Worm (Caenorhabditis elegans) whole organism, L2 larva: Measurements from ENCODE around the gene T19C3.5.

ENCODE experiments used
- C34F6.9 ChIP-seq: fragments of 150-350 bp; optimal IDR thresholded peaks from 2 replicates; lab custom pipeline; 2014; ENCODE audit warnings: missing biosample characterization, missing genetic modification characterization
- F13H6.1 ChIP-seq: sonication (generic microtip); optimal IDR thresholded peaks from 2 replicates; lab custom pipeline; 2016; ENCODE audit warnings: missing genetic modification characterization, missing compliant biosample characterization
- R02D3.7 ChIP-seq: fragments of 150-350 bp; optimal IDR thresholded peaks from 2 replicates; lab custom pipeline; 2014; ENCODE audit warnings: missing biosample characterization, missing genetic modification characterization
- Y55F3AM.14 ChIP-seq: fragments of 200-800 bp; sonication (Bioruptor generic); optimal IDR thresholded peaks from 2 replicates; lab custom pipeline; 2018; ENCODE audit warnings: mild to moderate bottlenecking, missing genetic modification characterization, missing compliant biosample characterization
- ZK546.5 ChIP-seq: sonication (generic microtip); optimal IDR thresholded peaks from 2 replicates; lab custom pipeline; 2017; ENCODE audit warnings: missing biosample characterization, missing genetic modification characterization
- ama-1 ChIP-seq: fragments of 150-350 bp; optimal IDR thresholded peaks from 2 replicates; lab custom pipeline; 2018; ENCODE audit warnings: inconsistent platforms
- blmp-1 ChIP-seq: sonication (generic microtip); optimal IDR thresholded peaks from 2 replicates; lab custom pipeline; 2017; ENCODE audit warnings: missing genetic modification characterization, mild to moderate bottlenecking, missing compliant biosample characterization, antibody characterized with exemption, moderate library complexity; ENCODE audit not compliant: insufficient read depth
- ceh-16 ChIP-seq: fragments of 150-350 bp; optimal IDR thresholded peaks from 2 replicates; lab custom pipeline; 2014; ENCODE audit warnings: missing biosample characterization, missing genetic modification characterization
- crh-2 ChIP-seq: sonication (generic microtip); optimal IDR thresholded peaks from 2 replicates; lab custom pipeline; 2017; ENCODE audit warnings: missing biosample characterization, missing genetic modification characterization
- dmd-4 ChIP-seq: sonication (generic microtip); optimal IDR thresholded peaks from 2 replicates; lab custom pipeline; 2017; ENCODE audit warnings: missing biosample characterization, missing genetic modification characterization
- egl-27 ChIP-seq: sonication (generic microtip); optimal IDR thresholded peaks from 3 replicates; lab custom pipeline; 2017; ENCODE audit warnings: missing biosample characterization, missing genetic modification reagents, missing genetic modification characterization
- elt-1 ChIP-seq: fragments of 150-350 bp; optimal IDR thresholded peaks from 2 replicates; lab custom pipeline; 2014; ENCODE audit warnings: missing biosample characterization, missing genetic modification characterization
- elt-3 ChIP-seq: sonication (generic microtip); optimal IDR thresholded peaks from 2 replicates; lab custom pipeline; 2017; ENCODE audit warnings: missing biosample characterization, missing genetic modification characterization
- fos-1 ChIP-seq: fragments of 150-350 bp; optimal IDR thresholded peaks from 2 replicates; lab custom pipeline; 2014; ENCODE audit warnings: missing biosample characterization, missing genetic modification characterization
- gmeb-1 ChIP-seq: fragments of 150-350 bp; optimal IDR thresholded peaks from 2 replicates; lab custom pipeline; 2014; ENCODE audit warnings: missing biosample characterization, missing genetic modification characterization
- lin-11 ChIP-seq: fragments of 150-350 bp; sonication (generic microtip); optimal IDR thresholded peaks from 2 replicates; lab custom pipeline; 2014; ENCODE audit warnings: missing biosample characterization, missing genetic modification characterization, inconsistent platforms, mixed read lengths
- lin-13 ChIP-seq: fragments of 150-350 bp; optimal IDR thresholded peaks from 2 replicates; lab custom pipeline; 2014; ENCODE audit warnings: missing biosample characterization, missing genetic modification reagents, missing genetic modification characterization
- lin-39 ChIP-seq: fragments of 150-350 bp; optimal IDR thresholded peaks from 2 replicates; lab custom pipeline; 2014; ENCODE audit warnings: missing biosample characterization, missing genetic modification reagents, missing genetic modification characterization
- lsy-2 ChIP-seq, 2 experiments: fragments of 150-350 bp in 1 of 2; sonication (generic microtip) in 1 of 2; optimal IDR thresholded peaks; 2 replicates each; lab custom pipeline; 2014 to 2017; ENCODE audit warnings: missing biosample characterization in 2 of 2, missing genetic modification characterization in 2 of 2
- mab-5 ChIP-seq: fragments of 150-350 bp; optimal IDR thresholded peaks from 2 replicates; lab custom pipeline; 2014; ENCODE audit warnings: missing biosample characterization, missing genetic modification characterization
- mbf-1 ChIP-seq: sonication (generic microtip); optimal IDR thresholded peaks from 2 replicates; lab custom pipeline; 2017; ENCODE audit warnings: missing biosample characterization, missing genetic modification characterization
- nhr-10 ChIP-seq: sonication (generic microtip); optimal IDR thresholded peaks from 2 replicates; lab custom pipeline; 2017; ENCODE audit warnings: missing biosample characterization, missing genetic modification characterization
- nhr-11 ChIP-seq: fragments of 150-350 bp; optimal IDR thresholded peaks from 2 replicates; lab custom pipeline; 2014; ENCODE audit warnings: missing biosample characterization, missing genetic modification characterization
- nhr-12 ChIP-seq: fragments of 150-350 bp; optimal IDR thresholded peaks from 2 replicates; lab custom pipeline; 2014; ENCODE audit warnings: missing biosample characterization, missing genetic modification characterization
- nhr-129 ChIP-seq: fragments of 150-350 bp; optimal IDR thresholded peaks from 2 replicates; lab custom pipeline; 2014; ENCODE audit warnings: missing biosample characterization, missing genetic modification characterization
- nhr-21 ChIP-seq: fragments of 150-350 bp; optimal IDR thresholded peaks from 2 replicates; lab custom pipeline; 2014; ENCODE audit warnings: missing biosample characterization, missing genetic modification characterization
- nhr-23 ChIP-seq: fragments of 150-350 bp; optimal IDR thresholded peaks from 2 replicates; lab custom pipeline; 2014; ENCODE audit warnings: missing biosample characterization, missing genetic modification reagents, missing genetic modification characterization
- nhr-237 ChIP-seq: fragments of 150-350 bp; optimal IDR thresholded peaks from 2 replicates; lab custom pipeline; 2014; ENCODE audit warnings: missing biosample characterization, missing genetic modification characterization
- nhr-6 ChIP-seq: fragments of 150-350 bp; optimal IDR thresholded peaks from 2 replicates; lab custom pipeline; 2014; ENCODE audit warnings: missing biosample characterization, missing genetic modification characterization
- nhr-77 ChIP-seq: fragments of 150-350 bp; optimal IDR thresholded peaks from 2 replicates; lab custom pipeline; 2014; ENCODE audit warnings: missing biosample characterization, missing genetic modification characterization
- peb-1 ChIP-seq: fragments of 150-350 bp; optimal IDR thresholded peaks from 2 replicates; lab custom pipeline; 2014; ENCODE audit warnings: missing biosample characterization, missing genetic modification characterization
- sem-4 ChIP-seq: fragments of 150-350 bp; optimal IDR thresholded peaks from 2 replicates; lab custom pipeline; 2014; ENCODE audit warnings: missing biosample characterization, missing genetic modification reagents, missing genetic modification characterization
- skn-1 ChIP-seq: sonication (generic microtip); optimal IDR thresholded peaks from 2 replicates; lab custom pipeline; 2017; ENCODE audit warnings: missing biosample characterization, missing genetic modification characterization
- sma-3 ChIP-seq: sonication (generic microtip); optimal IDR thresholded peaks from 2 replicates; lab custom pipeline; 2016; ENCODE audit warnings: missing genetic modification reagents, missing genetic modification characterization, missing compliant biosample characterization
- sma-9 ChIP-seq, 2 experiments: fragments of 150-350 bp in 1 of 2; sonication (generic microtip) in 1 of 2; optimal IDR thresholded peaks; 2 replicates each; lab custom pipeline; 2014 to 2016; ENCODE audit warnings: missing genetic modification characterization in 2 of 2, mild to moderate bottlenecking in 1 of 2, missing biosample characterization in 1 of 2, missing compliant biosample characterization in 1 of 2, missing genetic modification reagents in 1 of 2, moderate library complexity in 1 of 2
- unc-39 ChIP-seq: fragments of 150-350 bp; optimal IDR thresholded peaks from 2 replicates; lab custom pipeline; 2014; ENCODE audit warnings: missing biosample characterization, missing genetic modification characterization
- unc-55 ChIP-seq: fragments of 150-350 bp; sonication (generic microtip); optimal IDR thresholded peaks from 3 replicates; lab custom pipeline; 2014; ENCODE audit warnings: missing biosample characterization, missing genetic modification reagents, missing genetic modification characterization
- unc-62 ChIP-seq: fragments of 150-350 bp; optimal IDR thresholded peaks from 2 replicates; lab custom pipeline; 2014; ENCODE audit warnings: missing biosample characterization, missing genetic modification reagents, missing genetic modification characterization
- zag-1 ChIP-seq: fragments of 150-350 bp; optimal IDR thresholded peaks from 2 replicates; lab custom pipeline; 2014; ENCODE audit warnings: missing biosample characterization, missing genetic modification characterization
- ztf-1 ChIP-seq: fragments of 200-800 bp; sonication (Bioruptor generic); conservative IDR thresholded peaks from 2 replicates; pipeline ENCODE4 v1.3.6; 2022; ENCODE audit warnings: missing genetic modification characterization, missing compliant biosample characterization
- ztf-11 ChIP-seq: sonication (generic microtip); optimal IDR thresholded peaks from 2 replicates; lab custom pipeline; 2017; ENCODE audit warnings: missing biosample characterization, missing genetic modification characterization
- ztf-4 ChIP-seq: fragments of 150-350 bp; optimal IDR thresholded peaks from 2 replicates; lab custom pipeline; 2014; ENCODE audit warnings: missing biosample characterization, missing genetic modification characterization

The T19C3.5 gene

DNA sequence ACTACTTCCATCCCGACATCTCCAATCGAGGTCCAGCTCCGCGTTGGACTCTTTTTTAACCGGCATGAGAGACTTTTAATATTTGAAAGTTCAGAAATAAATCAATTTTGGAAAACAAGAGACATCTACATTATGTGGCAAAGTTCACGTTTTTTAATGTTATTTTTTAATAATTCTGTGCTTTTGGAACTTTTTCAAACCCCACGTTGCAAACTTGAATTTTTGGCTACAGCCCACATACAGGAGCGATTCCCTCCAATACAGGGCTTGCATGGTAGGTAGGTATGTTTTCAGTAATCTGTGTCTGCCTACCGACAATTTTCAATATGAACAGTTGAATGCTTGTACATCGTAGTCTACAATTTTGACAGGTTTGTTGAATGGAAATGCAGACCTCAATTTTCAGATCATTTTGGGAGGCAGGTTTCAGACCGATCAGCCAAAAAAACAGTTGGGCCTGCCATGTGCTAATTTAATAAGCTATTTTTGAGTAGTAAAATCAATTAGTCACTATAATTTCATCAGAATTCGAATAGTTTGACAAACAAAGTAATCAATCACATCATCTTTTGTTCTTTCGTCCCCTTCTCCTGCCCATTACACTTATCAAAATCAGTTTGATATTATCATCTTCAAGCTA, 22.2 kb downstream of the T19C3.5 start, which contains the start of the genes Y55B1AR.4 and ttr-7:
Gene Y55B1AR.4 (minus strand): TSS at position 101 of the 640 bp plus-strand sequence.
Gene ttr-7 (plus strand): TSS at position 590 of the 640 bp plus-strand sequence.
- TF ChIP-seq unc-62 (GFP tag; lab: Kevin White, UChicago) (no peak), ama-1 (no peak), dmd-4 (tag; lab: Kevin White, UChicago) (no peak), nhr-12 (tag; lab: Kevin White, UChicago) (no peak), fos-1 (tag; lab: Kevin White, UChicago) (no peak), mbf-1 (tag; lab: Kevin White, UChicago) (no peak), nhr-6 (no peak), sma-9 (GFP tag; optimal IDR thresholded peaks at IDR 0.05; lab: Kevin White, UChicago) (no peak), sma-9 (tag; optimal IDR thresholded peaks at IDR 0.05; lab: Kevin White, UChicago) (no peak), lin-39 (tag; lab: Kevin White, UChicago) (no peak)

DNA sequence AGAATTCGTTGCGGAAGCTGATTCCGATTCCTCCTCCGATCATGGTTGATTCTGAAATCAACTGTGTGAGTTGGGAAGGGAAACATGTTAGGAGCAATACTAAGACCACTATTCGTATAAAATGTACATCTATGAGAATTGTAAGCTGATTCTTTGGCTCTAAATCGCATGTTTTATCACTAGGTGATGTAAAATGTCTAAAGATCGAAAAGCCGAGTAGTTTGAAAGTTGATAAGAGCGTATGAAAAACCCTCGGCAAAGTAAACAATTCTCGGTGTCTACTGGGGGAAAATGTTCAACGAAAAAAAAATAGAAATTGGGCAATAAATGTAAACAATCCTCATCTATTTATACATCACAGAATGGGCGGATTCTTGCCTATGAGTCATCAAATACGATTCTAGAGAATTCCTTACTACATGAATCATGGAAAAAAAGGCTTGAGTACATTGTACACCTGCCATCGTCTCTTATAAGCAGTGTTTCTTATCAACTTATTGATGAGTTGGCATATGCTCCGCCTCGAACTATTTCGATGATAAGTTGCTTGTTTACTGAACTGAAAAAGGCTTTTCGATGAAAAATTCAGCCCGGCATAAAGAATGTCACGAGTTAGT, 27.3 kb downstream of the T19C3.5 start, which contains the start of gene lec-6:
Gene lec-6 (minus strand): TSS at position 51 of the 617 bp plus-strand sequence.
- TF ChIP-seq F13H6.1 (peak; percentile 52), fos-1 (tag; lab: Kevin White, UChicago) (peak; percentile 98), gmeb-1 (tag; lab: Kevin White, UChicago) (peak; percentile 48), sma-3 (peak; percentile 24), crh-2 (tag; lab: Kevin White, UChicago) (peak; percentile 91), nhr-129 (tag; lab: Kevin White, UChicago) (peak; percentile 50), unc-39 (tag; lab: Kevin White, UChicago) (no peak), sma-9 (GFP tag; optimal IDR thresholded peaks at IDR 0.05; lab: Kevin White, UChicago) (peak; percentile 63), sma-9 (tag; optimal IDR thresholded peaks at IDR 0.05; lab: Kevin White, UChicago) (no peak), lsy-2 (tag; optimal IDR thresholded peaks at IDR 0.05; lab: Kevin White, UChicago) (peak in 1 of 2 experiments; percentile 20), R02D3.7 (tag; lab: Kevin White, UChicago) (no peak), ztf-11 (tag; lab: Kevin White, UChicago) (no peak)
- TF ChIP-seq, all 48 proteins: peak for 8

DNA sequence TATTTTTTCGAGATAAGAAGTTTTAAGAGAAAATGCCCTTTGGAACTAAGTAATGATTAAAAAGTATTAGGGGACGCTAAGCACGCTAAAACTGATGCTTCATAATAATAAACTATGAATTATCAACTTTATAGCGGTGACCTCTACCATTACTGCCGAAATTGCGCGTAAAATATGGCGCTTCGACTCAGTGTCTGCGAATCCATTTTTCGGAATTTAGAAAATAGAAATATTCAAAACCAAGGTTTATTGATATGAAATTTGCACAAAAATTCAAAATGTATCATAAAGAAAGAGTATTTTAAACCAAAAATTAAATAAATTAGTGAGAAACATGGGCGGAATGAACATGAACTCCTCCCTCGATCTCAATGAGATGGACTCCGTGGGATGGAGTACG, 28.5 kb downstream of the T19C3.5 start:
- TF ChIP-seq ZK546.5 (tag; lab: Kevin White, UChicago) (no peak), blmp-1 (tag; lab: Kevin White, UChicago) (no peak), nhr-23 (no peak), gmeb-1 (tag; lab: Kevin White, UChicago) (peak; percentile 9)
- TF ChIP-seq, all 48 proteins: peak for 1

DNA sequence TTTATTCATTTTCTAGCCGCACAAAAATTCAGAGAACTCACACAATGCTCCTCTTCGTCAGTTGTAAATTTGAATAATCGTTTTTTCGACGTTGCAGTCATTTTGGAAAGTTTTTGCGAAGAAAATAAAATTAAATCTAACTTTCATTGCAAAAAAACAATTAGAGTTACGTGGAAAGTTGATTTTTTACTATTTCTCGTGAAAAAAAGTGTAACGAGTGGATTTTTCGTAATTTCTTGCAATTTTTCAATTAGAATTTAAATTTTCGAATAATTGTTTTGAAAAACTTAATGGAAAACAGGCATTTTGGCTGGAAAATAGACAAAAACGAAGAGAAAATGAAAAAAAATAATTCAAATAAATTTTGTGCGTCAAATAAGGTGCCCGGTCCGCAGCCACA, 29.1 kb downstream of the T19C3.5 start, which contains the start of gene Y55B1AR.2:
Gene Y55B1AR.2 (minus strand): TSS at position 101 of the 400 bp plus-strand sequence.
- TF ChIP-seq nhr-10 (tag; lab: Kevin White, UChicago) = no peak
- TF ChIP-seq skn-1 (tag; lab: Kevin White, UChicago) = no peak
- TF ChIP-seq zag-1 = no peak
- TF ChIP-seq unc-55 = no peak
- no peak for TF ChIP-seq dmd-4 (tag; lab: Kevin White, UChicago)
- TF ChIP-seq mab-5 = no peak
- TF ChIP-seq ztf-4 = no peak
- TF ChIP-seq lin-13 (GFP tag; lab: Kevin White, UChicago) = no peak
- TF ChIP-seq blmp-1 (tag; lab: Kevin White, UChicago) = no peak

DNA sequence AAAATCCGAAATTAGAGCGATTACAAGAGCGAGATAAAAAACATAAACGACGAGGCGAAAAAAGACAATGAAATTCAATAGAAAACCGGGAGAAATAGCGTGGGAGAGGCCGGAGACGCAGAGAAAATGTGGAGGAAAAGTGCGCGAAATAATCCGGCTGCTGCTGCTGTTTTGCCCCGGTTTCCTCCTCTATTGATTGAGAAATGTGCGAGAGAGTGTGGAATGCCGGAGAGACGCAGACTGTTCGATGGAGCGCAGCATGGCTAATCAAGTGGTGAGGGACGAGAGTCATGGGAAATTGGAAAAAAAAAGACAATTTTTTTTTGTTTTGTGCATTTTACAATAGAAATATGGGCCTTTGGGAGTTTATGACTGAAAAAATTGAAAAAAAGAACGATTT, 29.6 kb downstream of the T19C3.5 start:
- peak; percentile 46 for TF ChIP-seq zag-1
- TF ChIP-seq peb-1 (tag; lab: Kevin White, UChicago) = no peak
- no peak for TF ChIP-seq gmeb-1 (tag; lab: Kevin White, UChicago)
- TF ChIP-seq R02D3.7 (tag; lab: Kevin White, UChicago) = no peak
- peak; percentile 24 for TF ChIP-seq mab-5
- no peak for TF ChIP-seq nhr-10 (tag; lab: Kevin White, UChicago)
- TF ChIP-seq blmp-1 (tag; lab: Kevin White, UChicago) = no peak
- no peak for TF ChIP-seq nhr-77
- TF ChIP-seq nhr-11 = no peak
- TF ChIP-seq Y55F3AM.14 (GFP tag; lab: Kevin White, UChicago) = no peak
- TF ChIP-seq unc-62 (GFP tag; lab: Kevin White, UChicago) = no peak
- TF ChIP-seq sma-3 = no peak
- no peak for TF ChIP-seq elt-3 (tag; lab: Kevin White, UChicago)
- no peak for TF ChIP-seq elt-1
- peak; percentile 25 for TF ChIP-seq egl-27 (tag; lab: Kevin White, UChicago)
- TF ChIP-seq ztf-1 = no peak
- no peak for TF ChIP-seq ztf-4
- no peak for TF ChIP-seq nhr-21 (tag; lab: Kevin White, UChicago)
- TF ChIP-seq C34F6.9 (tag; lab: Kevin White, UChicago) = peak; percentile 82
- TF ChIP-seq lin-11 (tag; lab: Kevin White, UChicago) = peak; percentile 17
- no peak for TF ChIP-seq ZK546.5 (tag; lab: Kevin White, UChicago)
- TF ChIP-seq nhr-6 = no peak
- TF ChIP-seq nhr-129 (tag; lab: Kevin White, UChicago) = peak; percentile 64
- peak; percentile 54 for TF ChIP-seq sem-4 (tag; lab: Kevin White, UChicago)
- no peak for TF ChIP-seq nhr-237
- no peak for TF ChIP-seq ceh-16
